Fruit fly (Drosophila melanogaster): ENCODE measurements around the gene Bro.

Gene Bro

DNA sequence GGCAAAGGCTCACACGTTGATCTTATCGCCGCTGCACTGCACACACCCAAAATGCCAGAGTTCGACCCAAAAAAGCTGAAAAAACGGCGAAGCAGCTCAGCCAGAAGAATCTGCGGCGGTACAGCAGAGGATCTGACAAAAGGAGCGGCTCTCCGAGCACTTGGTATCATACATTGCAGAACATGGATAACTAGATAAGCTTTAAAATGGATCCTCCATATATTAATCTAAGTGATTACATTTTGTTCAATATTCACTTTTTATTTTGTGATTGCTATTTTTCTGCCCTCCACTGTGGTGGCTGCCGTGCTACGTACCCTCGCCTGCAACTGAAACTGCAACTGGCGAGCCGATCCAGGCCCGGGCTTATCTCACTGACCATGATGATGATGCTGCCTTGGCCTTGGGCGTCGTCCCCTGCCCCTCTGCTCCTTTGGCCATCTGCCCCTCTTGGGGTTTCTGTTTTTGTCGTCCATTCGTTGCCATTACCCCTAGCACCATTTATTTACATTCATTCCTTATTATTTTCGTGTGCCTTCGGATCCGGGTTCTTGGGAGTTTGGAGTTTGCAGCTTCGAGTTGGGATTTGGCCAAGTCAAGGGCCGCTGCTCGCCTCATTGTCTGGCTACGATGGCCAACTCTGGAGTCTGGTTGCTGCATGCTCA, 44.6 kb downstream of the Bro start:
- no peak for TF ChIP-seq insv (optimal IDR thresholded peaks at IDR 0.05)

DNA sequence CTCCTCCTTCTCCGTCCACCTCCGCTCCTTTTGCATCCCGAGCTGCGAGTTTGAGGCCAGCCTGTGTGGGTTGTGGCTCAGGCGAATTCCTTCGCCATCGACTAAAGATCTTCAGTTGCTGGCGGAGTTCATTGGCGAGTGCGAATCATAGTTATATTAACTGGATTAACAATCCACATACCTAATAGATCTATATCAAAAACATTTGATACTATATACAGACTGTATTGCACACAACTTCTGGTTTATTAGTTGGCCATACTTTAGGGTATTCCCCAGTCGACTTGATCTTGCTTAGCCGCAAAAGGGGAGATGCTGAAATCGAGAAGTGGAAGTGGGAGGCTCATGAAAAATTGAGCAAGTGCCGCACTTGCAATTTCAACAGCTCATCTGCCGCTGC, 45.2 kb downstream of the Bro start:
- TF ChIP-seq Sin3A (optimal IDR thresholded peaks at IDR 0.05) (no peak), h (optimal IDR thresholded peaks at IDR 0.05) (no peak)

DNA sequence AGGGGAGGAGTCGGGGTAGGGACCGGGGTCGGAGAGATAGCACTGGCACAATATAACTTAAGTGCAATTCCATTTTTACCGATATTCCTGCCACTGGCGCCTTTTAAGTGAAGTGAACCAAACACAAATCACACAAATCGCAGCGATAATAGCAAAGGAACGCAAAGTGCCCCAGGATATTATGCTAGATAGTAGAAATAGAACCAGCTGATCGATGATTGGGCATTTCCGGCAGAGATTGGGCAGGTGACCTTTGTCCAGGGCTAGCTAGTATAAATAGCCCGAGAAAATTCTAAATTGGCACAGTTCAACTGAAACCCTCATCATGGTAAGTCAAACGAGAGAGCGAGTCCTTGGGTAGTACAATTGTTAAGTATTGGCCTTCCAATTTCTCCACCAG, 46.6 kb downstream of the Bro start, which contains the start of gene CG12011:
TSS of gene CG12011 (plus strand) at position 301 of the 400 bp plus-strand sequence.
- TF ChIP-seq ttk (optimal IDR thresholded peaks at IDR 0.05) (no peak), h (optimal IDR thresholded peaks at IDR 0.05) (no peak), Myc (optimal IDR thresholded peaks at IDR 0.05) (no peak), Sin3A (optimal IDR thresholded peaks at IDR 0.05) (no peak), insv (optimal IDR thresholded peaks at IDR 0.05) (no peak)
